Worm (Caenorhabditis elegans) whole organism, L4 larva: ENCODE data around the gene F28H6.8.
"Not testable (repeated sequence)": the region's sequence is repeated elsewhere in the genome, so short reads cannot be mapped to it uniquely, and the experiment has no call there.

Experiments used
- F10B5.3 ChIP-seq: sonication (generic microtip); optimal IDR thresholded peaks from 2 replicates; lab custom pipeline; 2016; ENCODE audit warnings: mild to moderate bottlenecking, missing genetic modification characterization, missing compliant biosample characterization
- F26F4.8 ChIP-seq: fragments of 200-800 bp; sonication (Bioruptor generic); conservative IDR thresholded peaks from 2 replicates; pipeline ENCODE4 v1.3.6; 2022; ENCODE audit warnings: missing genetic modification characterization, missing compliant biosample characterization
- F37D6.2 ChIP-seq: sonication (generic microtip); optimal IDR thresholded peaks from 2 replicates; lab custom pipeline; 2016; ENCODE audit warnings: mild to moderate bottlenecking, missing genetic modification characterization, missing compliant biosample characterization
- F44E2.7 ChIP-seq: fragments of 200-800 bp; sonication (Bioruptor generic); IDR thresholded peaks from 2 replicates; pipeline ENCODE4 v2.1.2; 2022; ENCODE audit warnings: missing genetic modification characterization, missing compliant biosample characterization
- F49E8.2 ChIP-seq: sonication (generic microtip); optimal IDR thresholded peaks from 2 replicates; lab custom pipeline; 2016; ENCODE audit warnings: missing compliant biosample characterization, mild to moderate bottlenecking, missing genetic modification characterization, borderline replicate concordance
- T20F7.1 ChIP-seq: fragments of 200-800 bp; sonication (Bioruptor generic); optimal IDR thresholded peaks from 2 replicates; lab custom pipeline; 2018; ENCODE audit warnings: mild to moderate bottlenecking, missing genetic modification characterization, missing compliant biosample characterization
- T26A8.4 ChIP-seq: fragments of 200-800 bp; sonication (Bioruptor generic); IDR thresholded peaks from 2 replicates; pipeline ENCODE4 v1.3.6; 2022; ENCODE audit warnings: missing genetic modification characterization, missing compliant biosample characterization
- Y105C5A.15 ChIP-seq: fragments of 200-800 bp; sonication (Bioruptor generic); IDR thresholded peaks from 2 replicates; pipeline ENCODE4 v1.3.6; 2022; ENCODE audit warnings: missing genetic modification characterization, missing compliant biosample characterization
- ZK337.2 ChIP-seq: fragments of 200-800 bp; sonication (Bioruptor generic); IDR thresholded peaks from 2 replicates; pipeline ENCODE4 v1.3.6; 2022; ENCODE audit warnings: missing genetic modification reagents, missing genetic modification characterization, missing compliant biosample characterization
- ZK546.5 ChIP-seq, 2 experiments: sonication (generic microtip); optimal IDR thresholded peaks; 2 replicates each; lab custom pipeline; 2017; ENCODE audit warnings: missing biosample characterization in 2 of 2, missing genetic modification characterization in 2 of 2
- aha-1 ChIP-seq: fragments of 150-350 bp; peaks from one replicate; lab custom pipeline; 2014; ENCODE audit warnings: missing biosample characterization, missing genetic modification characterization
- ceh-44 ChIP-seq: fragments of 200-800 bp; sonication (Bioruptor generic); IDR thresholded peaks from 2 replicates; pipeline ENCODE4 v1.3.6; 2022; ENCODE audit warnings: missing genetic modification reagents, missing genetic modification characterization, missing compliant biosample characterization
- ceh-62 ChIP-seq: sonication (generic microtip); optimal IDR thresholded peaks from 2 replicates; lab custom pipeline; 2017; ENCODE audit warnings: missing biosample characterization, missing genetic modification characterization
- ceh-82 ChIP-seq: sonication (generic microtip); optimal IDR thresholded peaks from 2 replicates; lab custom pipeline; 2017; ENCODE audit warnings: missing biosample characterization, missing genetic modification characterization
- daf-12 ChIP-seq: fragments of 150-350 bp; optimal IDR thresholded peaks from 2 replicates; lab custom pipeline; 2014; ENCODE audit warnings: missing biosample characterization, missing genetic modification reagents, missing genetic modification characterization
- daf-16 ChIP-seq, 3 experiments: sonication (generic microtip); optimal IDR thresholded peaks; 2 replicates each; lab custom pipeline; 2016 to 2017; ENCODE audit warnings: missing genetic modification characterization in 3 of 3, missing genetic modification reagents in 3 of 3, mild to moderate bottlenecking in 2 of 3, missing compliant biosample characterization in 2 of 3, missing biosample characterization in 1 of 3, moderate library complexity in 1 of 3
- daf-19 ChIP-seq: fragments of 200-800 bp; sonication (Bioruptor generic); conservative IDR thresholded peaks from 2 replicates; pipeline ENCODE4 v1.3.6; 2022; ENCODE audit warnings: missing genetic modification characterization, missing compliant biosample characterization
- daf-8 ChIP-seq: fragments of 200-800 bp; sonication (Bioruptor generic); IDR thresholded peaks from 2 replicates; pipeline ENCODE4 v1.3.6; 2022; ENCODE audit warnings: missing genetic modification characterization, missing compliant biosample characterization
- dmd-6 ChIP-seq: fragments of 200-800 bp; sonication (Bioruptor generic); IDR thresholded peaks from 2 replicates; pipeline ENCODE4 v1.3.6; 2022; ENCODE audit warnings: missing genetic modification reagents, missing genetic modification characterization, missing compliant biosample characterization
- dmd-8 ChIP-seq: fragments of 200-800 bp; sonication (Bioruptor generic); IDR thresholded peaks from 2 replicates; pipeline ENCODE4 v1.3.6; 2022; ENCODE audit warnings: missing genetic modification characterization, missing compliant biosample characterization
- dmd-9 ChIP-seq: fragments of 200-800 bp; sonication (Bioruptor generic); IDR thresholded peaks from 2 replicates; pipeline ENCODE4 v1.3.6; 2022; ENCODE audit warnings: missing genetic modification reagents, missing genetic modification characterization, missing compliant biosample characterization
- dpl-1 ChIP-seq: fragments of 150-350 bp; optimal IDR thresholded peaks from 2 replicates; lab custom pipeline; 2014; ENCODE audit warnings: missing biosample characterization, missing genetic modification reagents, missing genetic modification characterization
- duxl-1 ChIP-seq: sonication (generic microtip); optimal IDR thresholded peaks from 2 replicates; lab custom pipeline; 2016; ENCODE audit warnings: mild to moderate bottlenecking, missing genetic modification characterization, moderate library complexity, missing compliant biosample characterization; ENCODE audit not compliant: poor library complexity
- dve-1 ChIP-seq: sonication (generic microtip); optimal IDR thresholded peaks from 2 replicates; lab custom pipeline; 2017; ENCODE audit warnings: antibody characterized with exemption, mild to moderate bottlenecking, missing genetic modification characterization, missing compliant biosample characterization; ENCODE audit not compliant: insufficient read depth
- egl-43 ChIP-seq: fragments of 200-800 bp; sonication (Bioruptor generic); IDR thresholded peaks from 2 replicates; pipeline ENCODE4 v1.3.6; 2022; ENCODE audit warnings: missing genetic modification reagents, missing genetic modification characterization, missing compliant biosample characterization
- lim-7 ChIP-seq: fragments of 200-800 bp; sonication (Bioruptor generic); IDR thresholded peaks from 2 replicates; pipeline ENCODE4 v1.3.6; 2022; ENCODE audit warnings: missing genetic modification characterization, missing compliant biosample characterization
- lin-1 ChIP-seq: fragments of 200-800 bp; sonication (Bioruptor generic); IDR thresholded peaks from 2 replicates; pipeline ENCODE4 v1.3.6; 2022; ENCODE audit warnings: missing genetic modification reagents, missing genetic modification characterization, missing compliant biosample characterization
- lin-15B ChIP-seq: fragments of 150-350 bp; sonication (generic microtip); optimal IDR thresholded peaks from 3 replicates; lab custom pipeline; 2014; ENCODE audit warnings: missing biosample characterization, missing genetic modification characterization
- lin-29 ChIP-seq: fragments of 200-800 bp; sonication (Bioruptor generic); IDR thresholded peaks from 2 replicates; pipeline ENCODE4 v1.3.6; 2022; ENCODE audit warnings: missing genetic modification reagents, missing genetic modification characterization, missing compliant biosample characterization
- lin-38 ChIP-seq: fragments of 200-800 bp; sonication (Bioruptor generic); IDR thresholded peaks from 2 replicates; pipeline ENCODE4 v1.3.6; 2022; ENCODE audit warnings: missing genetic modification reagents, missing genetic modification characterization, missing compliant biosample characterization
- lsy-2 ChIP-seq, 2 experiments: fragments of 150-350 bp in 1 of 2; sonication (generic microtip) in 1 of 2; optimal IDR thresholded peaks; 2 replicates each; lab custom pipeline; 2014 to 2017; ENCODE audit warnings: missing biosample characterization in 2 of 2, missing genetic modification characterization in 2 of 2
- madf-5 ChIP-seq, 2 experiments: fragments of 200-800 bp; sonication (Bioruptor generic); IDR thresholded peaks; 2 replicates each; pipeline ENCODE4 v1.3.6; 2022; ENCODE audit warnings: missing compliant biosample characterization in 2 of 2, missing genetic modification characterization in 2 of 2
- mdl-1 ChIP-seq, 2 experiments: fragments of 150-350 bp in 1 of 2; sonication (generic microtip) in 1 of 2; optimal IDR thresholded peaks; 2 replicates each; lab custom pipeline; 2014 to 2017; ENCODE audit warnings: missing biosample characterization in 2 of 2, missing genetic modification characterization in 2 of 2
- mdt-29 ChIP-seq: fragments of 200-800 bp; sonication (Bioruptor generic); IDR thresholded peaks from 2 replicates; pipeline ENCODE4 v1.3.6; 2022; ENCODE audit warnings: missing genetic modification reagents, missing genetic modification characterization, missing compliant biosample characterization
- mes-2 ChIP-seq: sonication (generic microtip); optimal IDR thresholded peaks from 2 replicates; lab custom pipeline; 2016; ENCODE audit warnings: missing genotype, mild to moderate bottlenecking, missing genetic modification characterization, missing compliant biosample characterization; ENCODE audit not compliant: poor library complexity, severe bottlenecking
- mxl-2 ChIP-seq: fragments of 200-800 bp; sonication (Bioruptor generic); conservative IDR thresholded peaks from 2 replicates; pipeline ENCODE4 v1.3.6; 2022; ENCODE audit warnings: missing genetic modification reagents, missing genetic modification characterization, missing compliant biosample characterization
- nhr-11 ChIP-seq: fragments of 150-350 bp; optimal IDR thresholded peaks from 2 replicates; lab custom pipeline; 2014; ENCODE audit warnings: missing biosample characterization, missing genetic modification characterization
- nhr-41 ChIP-seq: fragments of 200-800 bp; sonication (Bioruptor generic); IDR thresholded peaks from 2 replicates; pipeline ENCODE4 v1.3.6; 2022; ENCODE audit warnings: missing genetic modification reagents, missing genetic modification characterization, missing compliant biosample characterization
- nhr-76 ChIP-seq: fragments of 150-350 bp; optimal IDR thresholded peaks from 2 replicates; lab custom pipeline; 2014; ENCODE audit warnings: missing biosample characterization, missing genetic modification characterization
- snpc-1.2 ChIP-seq: fragments of 200-800 bp; sonication (Bioruptor generic); IDR thresholded peaks from 2 replicates; pipeline ENCODE4 v1.3.6; 2022; ENCODE audit warnings: missing genetic modification reagents, missing genetic modification characterization, missing compliant biosample characterization
- tag-97 ChIP-seq: fragments of 200-800 bp; sonication (Bioruptor generic); IDR thresholded peaks from 2 replicates; pipeline ENCODE4 v1.3.6; 2022; ENCODE audit warnings: missing genetic modification characterization, missing compliant biosample characterization
- vab-7 ChIP-seq: fragments of 200-800 bp; sonication (Bioruptor generic); IDR thresholded peaks from 2 replicates; pipeline ENCODE4 v1.3.6; 2022; ENCODE audit warnings: missing genetic modification reagents, missing genetic modification characterization, missing compliant biosample characterization
- zfp-3 ChIP-seq: fragments of 200-800 bp; sonication (Bioruptor generic); conservative IDR thresholded peaks from 2 replicates; pipeline ENCODE4 v1.3.6; 2022; ENCODE audit warnings: missing genetic modification reagents, missing genetic modification characterization, missing compliant biosample characterization
- ztf-7 ChIP-seq: fragments of 150-350 bp; optimal IDR thresholded peaks from 2 replicates; lab custom pipeline; 2014; ENCODE audit warnings: missing biosample characterization, missing genetic modification characterization

Gene F28H6.8

DNA sequence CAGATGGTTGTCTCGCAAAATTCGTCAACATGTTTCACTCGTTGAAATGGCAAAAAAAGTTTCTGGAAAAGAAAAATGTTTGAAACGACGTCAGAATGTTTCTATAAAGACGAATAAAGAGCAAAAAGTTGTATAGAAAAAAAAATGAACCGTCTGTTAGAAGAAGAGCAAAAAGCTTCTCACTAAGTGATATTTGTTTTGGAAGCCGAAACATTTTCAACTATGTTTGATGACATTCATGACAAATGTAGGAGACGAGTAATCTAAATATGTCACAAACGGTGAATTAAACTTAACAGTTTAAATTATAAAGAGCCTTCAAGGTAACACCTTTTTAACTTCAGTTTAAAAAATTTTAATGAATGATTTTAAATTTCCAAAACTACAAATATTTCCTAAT is 5.9 kb upstream of the F28H6.8 start, which contains the start of gene nkat-1:
Gene nkat-1, minus strand, starts transcription at position 101 of the 400 bp plus-strand sequence.
- TF ChIP-seq mdt-29 (GFP tag; lab: Robert Waterston, UW) (no peak), vab-7 (GFP tag; lab: Robert Waterston, UW) (no peak), F10B5.3 (tag; lab: Kevin White, UChicago) (no peak), tag-97 (GFP tag; lab: Robert Waterston, UW) (no peak), ZK546.5 (tag; optimal IDR thresholded peaks at IDR 0.05; lab: Kevin White, UChicago) (no peak)
- TF ChIP-seq, all 104 proteins: peak for 0

DNA sequence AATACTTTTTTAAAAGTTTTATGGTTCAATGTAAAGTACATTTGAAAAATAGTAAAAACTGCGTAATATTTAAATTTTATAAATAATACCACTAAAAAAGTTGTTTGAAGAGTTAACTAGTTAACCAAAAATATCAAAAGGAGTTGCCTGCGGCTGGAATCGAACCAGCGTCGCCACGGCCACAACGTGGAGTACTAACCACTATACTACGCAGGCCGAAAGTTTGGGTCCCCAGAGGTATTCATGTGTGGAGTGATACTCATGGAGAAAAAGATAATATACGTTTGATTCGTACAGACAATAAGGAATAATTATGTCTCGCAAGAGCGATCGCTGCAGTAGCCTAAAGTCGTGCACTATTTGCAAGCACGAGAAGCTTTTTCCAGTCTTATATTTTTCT is 2.7 kb upstream of the F28H6.8 start:
- TF ChIP-seq Y105C5A.15 (GFP tag; lab: Robert Waterston, UW): 0 out of 2 replicates have a peak, but pooled peaks have one; percentile 44
- TF ChIP-seq daf-19 (GFP tag; lab: Robert Waterston, UW): peak; percentile 68; the same call in 1 of the 2 replicates
- peak; percentile 34; the same call in 1 of the 2 replicates for TF ChIP-seq dmd-6
- TF ChIP-seq lin-29 (GFP tag; lab: Robert Waterston, UW): 0 out of 2 replicates have a peak, but pooled peaks have one; percentile 13
- TF ChIP-seq F44E2.7: 0 out of 2 replicates have a peak, but pooled peaks have one; percentile 42
- not testable (repeated sequence) for TF ChIP-seq daf-16 (GFP tag; optimal IDR thresholded peaks at IDR 0.05; lab: Kevin White, UChicago)
- peak; percentile 10 for TF ChIP-seq daf-16 (tag; optimal IDR thresholded peaks at IDR 0.05; lab: Kevin White, UChicago)
- TF ChIP-seq egl-43: peak; percentile 78; the same call in 1 of the 2 replicates
- TF ChIP-seq duxl-1: peak; percentile 43
- 0 out of 4 replicates have a peak, but pooled peaks of 1 of the 2 experiments have one; percentile 11 for TF ChIP-seq madf-5 (GFP tag; IDR thresholded peaks at IDR 0.05; lab: Robert Waterston, UW)
- peak; percentile 62 for TF ChIP-seq lin-38
- TF ChIP-seq lim-7 (GFP tag; lab: Robert Waterston, UW): peak; percentile 58; the same call in 1 of the 2 replicates
- TF ChIP-seq vab-7 (GFP tag; lab: Robert Waterston, UW): 0 out of 2 replicates have a peak, but pooled peaks have one; percentile 45
- peak; percentile 54; the same call in 1 of the 2 replicates for TF ChIP-seq T26A8.4 (GFP tag; lab: Robert Waterston, UW)
- TF ChIP-seq mes-2 (tag; lab: Kevin White, UChicago): peak; percentile 25

DNA sequence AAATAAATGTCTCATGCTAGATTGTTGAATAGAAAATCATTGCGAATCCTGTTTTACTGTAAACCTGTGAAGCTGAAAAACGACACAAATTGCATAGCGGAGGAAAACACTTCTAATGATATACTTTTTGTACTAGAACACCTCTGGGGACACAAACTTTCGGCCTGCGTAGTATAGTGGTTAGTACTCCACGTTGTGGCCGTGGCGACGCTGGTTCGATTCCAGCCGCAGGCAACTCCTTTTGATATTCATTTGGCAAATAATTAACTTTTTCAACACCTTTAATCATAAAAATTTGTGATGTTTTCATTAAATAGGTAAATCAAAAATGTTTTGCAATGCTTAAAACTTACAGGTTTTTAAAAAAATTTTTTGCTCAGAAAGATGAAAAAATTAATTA is 739 bp upstream of the F28H6.8 start:
- peak; percentile 65; the same call in 1 of the 2 replicates for TF ChIP-seq dmd-8 (GFP tag; lab: Robert Waterston, UW)
- TF ChIP-seq lin-1 (GFP tag; lab: Robert Waterston, UW): peak; percentile 74; the same call in 1 of the 2 replicates
- TF ChIP-seq nhr-76 (tag; lab: Kevin White, UChicago): no peak
- no peak for TF ChIP-seq dmd-9 (GFP tag; lab: Robert Waterston, UW)
- peak; percentile 81 for TF ChIP-seq snpc-1.2 (GFP tag; lab: Robert Waterston, UW)
- TF ChIP-seq ceh-62: no peak
- no peak for TF ChIP-seq ZK337.2 (GFP tag; lab: Robert Waterston, UW)
- no peak for TF ChIP-seq F26F4.8 (GFP tag; lab: Robert Waterston, UW)
- no peak for TF ChIP-seq T20F7.1 (GFP tag; lab: Kevin White, UChicago)
- TF ChIP-seq mdl-1 (tag; optimal IDR thresholded peaks at IDR 0.05; lab: Kevin White, UChicago): no peak
- no peak for TF ChIP-seq nhr-41 (GFP tag; lab: Robert Waterston, UW)
- peak; percentile 47; the same call in 1 of the 2 replicates for TF ChIP-seq T26A8.4 (GFP tag; lab: Robert Waterston, UW)
- peak in 1 of 2 experiments; percentile 29 for TF ChIP-seq daf-16 (GFP tag; optimal IDR thresholded peaks at IDR 0.05; lab: Kevin White, UChicago)
- peak; percentile 51 for TF ChIP-seq daf-16 (tag; optimal IDR thresholded peaks at IDR 0.05; lab: Kevin White, UChicago)
- TF ChIP-seq lin-15B: no peak
- peak; percentile 68; the same call in 1 of the 2 replicates for TF ChIP-seq vab-7 (GFP tag; lab: Robert Waterston, UW)
- TF ChIP-seq daf-12 (tag; lab: Kevin White, UChicago): no peak
- peak; percentile 49 for TF ChIP-seq dve-1 (tag; lab: Kevin White, UChicago)
- no peak; the same call in 1 of the 2 replicates for TF ChIP-seq ceh-44
- no peak for TF ChIP-seq dpl-1
- TF ChIP-seq aha-1 (tag; lab: Kevin White, UChicago): peak; percentile 9
- TF ChIP-seq lsy-2 (tag; optimal IDR thresholded peaks at IDR 0.05; lab: Kevin White, UChicago): no peak
- no peak for TF ChIP-seq zfp-3
- TF ChIP-seq ZK546.5 (tag; optimal IDR thresholded peaks at IDR 0.05; lab: Kevin White, UChicago): no peak
- TF ChIP-seq dmd-6: peak; percentile 39
- TF ChIP-seq mdt-29 (GFP tag; lab: Robert Waterston, UW): 0 out of 2 replicates have a peak, but pooled peaks have one; percentile 46
- no peak for TF ChIP-seq F44E2.7
- TF ChIP-seq ztf-7 (tag; lab: Kevin White, UChicago): no peak
- TF ChIP-seq F49E8.2 (tag; lab: Kevin White, UChicago): no peak
- no peak for TF ChIP-seq mxl-2 (GFP tag; lab: Robert Waterston, UW)
- TF ChIP-seq nhr-11 (tag; lab: Kevin White, UChicago): no peak
- TF ChIP-seq daf-8 (GFP tag; lab: Robert Waterston, UW): no peak
- no peak for TF ChIP-seq F37D6.2
- no peak for TF ChIP-seq tag-97 (GFP tag; lab: Robert Waterston, UW)
- TF ChIP-seq ceh-82: no peak
